Worm (Caenorhabditis elegans) whole organism, L1 larva: ENCODE results near the gene F58H1.2.

Experiments used
- C16A3.4 ChIP-seq: fragments of 150-350 bp; optimal IDR thresholded peaks from 2 replicates; lab custom pipeline; 2014; ENCODE audit warnings: missing biosample characterization, missing genetic modification characterization
- Y116A8C.19 ChIP-seq: sonication (generic microtip); optimal IDR thresholded peaks from 2 replicates; lab custom pipeline; 2016; ENCODE audit warnings: missing compliant biosample characterization, missing genetic modification characterization, borderline replicate concordance
- alr-1 ChIP-seq: fragments of 200-800 bp; sonication (Bioruptor generic); optimal IDR thresholded peaks from 2 replicates; lab custom pipeline; 2018; ENCODE audit warnings: borderline replicate concordance, mild to moderate bottlenecking, missing genetic modification characterization, missing compliant biosample characterization
- aly-2 ChIP-seq: fragments of 150-350 bp; optimal IDR thresholded peaks from 2 replicates; lab custom pipeline; 2014; ENCODE audit warnings: missing biosample characterization, missing genetic modification characterization
- ceh-82 ChIP-seq, 3 experiments: fragments of 150-350 bp in 1 of 3; sonication (generic microtip) in 2 of 3; optimal IDR thresholded peaks; 2 replicates each; lab custom pipeline; 2014 to 2017; ENCODE audit warnings: missing biosample characterization in 3 of 3, missing genetic modification characterization in 3 of 3
- ceh-88 ChIP-seq: fragments of 200-800 bp; sonication (Bioruptor generic); IDR thresholded peaks from 2 replicates; pipeline ENCODE4 v1.3.6; 2022; ENCODE audit warnings: missing genetic modification characterization, missing compliant biosample characterization
- ceh-90 ChIP-seq: sonication (generic microtip); optimal IDR thresholded peaks from 2 replicates; lab custom pipeline; 2016; ENCODE audit warnings: missing genetic modification characterization, missing compliant biosample characterization
- dpl-1 ChIP-seq, 3 experiments: fragments of 150-350 bp in 2 of 3; sonication (generic microtip) in 1 of 3; optimal IDR thresholded peaks; 2 replicates each; lab custom pipeline; 2014 to 2017; ENCODE audit warnings: missing biosample characterization in 3 of 3, missing genetic modification characterization in 3 of 3, missing genetic modification reagents in 3 of 3
- efl-1 ChIP-seq, 4 experiments: fragments of 150-350 bp; optimal IDR thresholded peaks in 3 of 4; peaks in 1 of 4; 1 replicate in 1 of 4; 2 replicates in 3 of 4; lab custom pipeline; 2014; ENCODE audit warnings: missing biosample characterization in 2 of 4, missing genetic modification characterization in 2 of 4, missing genetic modification reagents in 2 of 4
- efl-3 ChIP-seq: fragments of 200-800 bp; sonication (Bioruptor generic); optimal IDR thresholded peaks from 2 replicates; lab custom pipeline; 2018; ENCODE audit warnings: mild to moderate bottlenecking, missing genetic modification characterization, missing compliant biosample characterization
- ets-5 ChIP-seq: fragments of 200-800 bp; sonication (Bioruptor generic); IDR thresholded peaks from 2 replicates; pipeline ENCODE4 v1.3.6; 2022; ENCODE audit warnings: missing genetic modification characterization, missing compliant biosample characterization
- fkh-8 ChIP-seq: sonication (generic microtip); optimal IDR thresholded peaks from 2 replicates; lab custom pipeline; 2016; ENCODE audit warnings: mild to moderate bottlenecking, missing genetic modification characterization, missing compliant biosample characterization
- hlh-4 ChIP-seq: sonication (generic microtip); optimal IDR thresholded peaks from 2 replicates; lab custom pipeline; 2016; ENCODE audit warnings: mild to moderate bottlenecking, missing genetic modification characterization, missing compliant biosample characterization
- hpl-2 ChIP-seq: fragments of 150-350 bp; optimal IDR thresholded peaks from 2 replicates; lab custom pipeline; 2014; ENCODE audit warnings: missing biosample characterization, missing genetic modification reagents, missing genetic modification characterization
- irx-1 ChIP-seq: sonication (generic microtip); optimal IDR thresholded peaks from 2 replicates; lab custom pipeline; 2016; ENCODE audit warnings: missing genetic modification characterization, missing compliant biosample characterization
- isw-1 ChIP-seq: fragments of 200-800 bp; sonication (Bioruptor generic); IDR thresholded peaks from 2 replicates; pipeline ENCODE4 v1.3.6; 2022; ENCODE audit warnings: missing genetic modification characterization, missing compliant biosample characterization
- jun-1 ChIP-seq: fragments of 150-350 bp; optimal IDR thresholded peaks from 2 replicates; lab custom pipeline; 2014; ENCODE audit warnings: missing biosample characterization, missing genetic modification reagents, missing genetic modification characterization
- lin-13 ChIP-seq: fragments of 150-350 bp; optimal IDR thresholded peaks from 2 replicates; lab custom pipeline; 2014; ENCODE audit warnings: missing biosample characterization, missing genetic modification reagents, missing genetic modification characterization
- lin-14 ChIP-seq: fragments of 200-800 bp; sonication (Bioruptor generic); optimal IDR thresholded peaks from 2 replicates; lab custom pipeline; 2018; ENCODE audit warnings: mild to moderate bottlenecking, missing genetic modification characterization, moderate library complexity, missing compliant biosample characterization
- lin-35 ChIP-seq, 2 experiments: fragments of 150-350 bp; optimal IDR thresholded peaks; 2 replicates each; lab custom pipeline; 2014; ENCODE audit warnings: missing biosample characterization in 2 of 2, missing genetic modification characterization in 2 of 2, missing genetic modification reagents in 2 of 2
- lin-39 ChIP-seq: fragments of 150-350 bp; optimal IDR thresholded peaks from 2 replicates; lab custom pipeline; 2014; ENCODE audit warnings: missing biosample characterization, missing genetic modification reagents, missing genetic modification characterization
- lsy-2 ChIP-seq, 2 experiments: fragments of 150-350 bp; optimal IDR thresholded peaks; 2 replicates each; lab custom pipeline; 2014; ENCODE audit warnings: missing biosample characterization in 2 of 2, missing genetic modification characterization in 2 of 2
- mdl-1 ChIP-seq, 2 experiments: fragments of 150-350 bp; optimal IDR thresholded peaks; 2 replicates each; lab custom pipeline; 2014 to 2017; ENCODE audit warnings: missing biosample characterization in 2 of 2, missing genetic modification characterization in 2 of 2, inconsistent platforms in 1 of 2
- mep-1 ChIP-seq: fragments of 150-350 bp; optimal IDR thresholded peaks from 2 replicates; lab custom pipeline; 2014; ENCODE audit warnings: missing biosample characterization, missing genetic modification characterization
- nhr-11 ChIP-seq: fragments of 150-350 bp; optimal IDR thresholded peaks from 2 replicates; lab custom pipeline; 2014; ENCODE audit warnings: missing biosample characterization, missing genetic modification characterization
- nhr-19 ChIP-seq: fragments of 200-800 bp; sonication (Bioruptor generic); conservative IDR thresholded peaks from 2 replicates; pipeline ENCODE4 v1.3.6; 2022; ENCODE audit warnings: missing genetic modification characterization, missing compliant biosample characterization
- nhr-20 ChIP-seq: sonication (generic microtip); optimal IDR thresholded peaks from 2 replicates; lab custom pipeline; 2016; ENCODE audit warnings: mild to moderate bottlenecking, missing genetic modification characterization, missing compliant biosample characterization
- nhr-237 ChIP-seq: fragments of 150-350 bp; optimal IDR thresholded peaks from 2 replicates; lab custom pipeline; 2014; ENCODE audit warnings: missing biosample characterization, missing genetic modification characterization
- nhr-28 ChIP-seq: fragments of 150-350 bp; optimal IDR thresholded peaks from 2 replicates; lab custom pipeline; 2014; ENCODE audit warnings: missing biosample characterization, missing genetic modification characterization
- nhr-71 ChIP-seq: sonication (generic microtip); optimal IDR thresholded peaks from 2 replicates; lab custom pipeline; 2016; ENCODE audit warnings: mild to moderate bottlenecking, missing genetic modification characterization, moderate library complexity, missing compliant biosample characterization
- nhr-76 ChIP-seq: sonication (generic microtip); optimal IDR thresholded peaks from 2 replicates; lab custom pipeline; 2017; ENCODE audit warnings: missing biosample characterization, missing genetic modification characterization
- nhr-77 ChIP-seq: fragments of 150-350 bp; optimal IDR thresholded peaks from 2 replicates; lab custom pipeline; 2014; ENCODE audit warnings: missing biosample characterization, missing genetic modification characterization
- nhr-84 ChIP-seq: sonication (generic microtip); optimal IDR thresholded peaks from 2 replicates; lab custom pipeline; 2017; ENCODE audit warnings: missing biosample characterization, missing genetic modification characterization
- nhr-85 ChIP-seq: sonication (generic microtip); peaks from one replicate; lab custom pipeline; 2016; ENCODE audit warnings: missing genetic modification characterization, inconsistent platforms, missing compliant biosample characterization
- nhr-90 ChIP-seq: sonication (generic microtip); optimal IDR thresholded peaks from 2 replicates; lab custom pipeline; 2016; ENCODE audit warnings: mild to moderate bottlenecking, missing genetic modification characterization, missing compliant biosample characterization; ENCODE audit not compliant: poor library complexity
- pag-3 ChIP-seq: sonication (generic microtip); optimal IDR thresholded peaks from 2 replicates; lab custom pipeline; 2017; ENCODE audit warnings: missing genetic modification characterization, mild to moderate bottlenecking, missing compliant biosample characterization, antibody characterized with exemption, borderline replicate concordance; ENCODE audit not compliant: insufficient read depth
- pqm-1 ChIP-seq: sonication (generic microtip); optimal IDR thresholded peaks from 3 replicates; lab custom pipeline; 2017; ENCODE audit warnings: missing biosample characterization, missing genetic modification characterization
- rnt-1 ChIP-seq: sonication (generic microtip); optimal IDR thresholded peaks from 2 replicates; lab custom pipeline; 2016; ENCODE audit warnings: mild to moderate bottlenecking, missing genetic modification characterization, moderate library complexity, missing compliant biosample characterization
- snu-23 ChIP-seq: sonication (generic microtip); optimal IDR thresholded peaks from 2 replicates; lab custom pipeline; 2016; ENCODE audit warnings: missing genetic modification characterization, missing compliant biosample characterization
- sox-4 ChIP-seq: sonication (generic microtip); optimal IDR thresholded peaks from 2 replicates; lab custom pipeline; 2016; ENCODE audit warnings: missing genetic modification characterization, missing compliant biosample characterization
- sup-37 ChIP-seq: fragments of 200-800 bp; sonication (Bioruptor generic); optimal IDR thresholded peaks from 2 replicates; lab custom pipeline; 2018; ENCODE audit warnings: mild to moderate bottlenecking, missing genetic modification characterization, missing compliant biosample characterization
- tbx-2 ChIP-seq: sonication (generic microtip); optimal IDR thresholded peaks from 2 replicates; lab custom pipeline; 2016; ENCODE audit warnings: missing genetic modification characterization, missing compliant biosample characterization
- unc-130 ChIP-seq: fragments of 150-350 bp; optimal IDR thresholded peaks from 2 replicates; lab custom pipeline; 2017; ENCODE audit warnings: missing biosample characterization, missing genetic modification characterization, inconsistent platforms
- unc-62 ChIP-seq: fragments of 150-350 bp; optimal IDR thresholded peaks from 2 replicates; lab custom pipeline; 2014; ENCODE audit warnings: missing biosample characterization, missing genetic modification reagents, missing genetic modification characterization
- xbp-1 ChIP-seq: sonication (generic microtip); optimal IDR thresholded peaks from 2 replicates; lab custom pipeline; 2016; ENCODE audit warnings: missing genetic modification characterization, missing compliant biosample characterization
- zag-1 ChIP-seq: fragments of 150-350 bp; optimal IDR thresholded peaks from 2 replicates; lab custom pipeline; 2014; ENCODE audit warnings: missing biosample characterization, missing genetic modification characterization
- zip-4 ChIP-seq: fragments of 200-800 bp; sonication (Bioruptor generic); optimal IDR thresholded peaks from 2 replicates; lab custom pipeline; 2018; ENCODE audit warnings: mild to moderate bottlenecking, missing genetic modification characterization, moderate library complexity, missing compliant biosample characterization
- ztf-4 ChIP-seq: fragments of 150-350 bp; optimal IDR thresholded peaks from 2 replicates; lab custom pipeline; 2014; ENCODE audit warnings: missing biosample characterization, missing genetic modification characterization

Gene F58H1.2

DNA sequence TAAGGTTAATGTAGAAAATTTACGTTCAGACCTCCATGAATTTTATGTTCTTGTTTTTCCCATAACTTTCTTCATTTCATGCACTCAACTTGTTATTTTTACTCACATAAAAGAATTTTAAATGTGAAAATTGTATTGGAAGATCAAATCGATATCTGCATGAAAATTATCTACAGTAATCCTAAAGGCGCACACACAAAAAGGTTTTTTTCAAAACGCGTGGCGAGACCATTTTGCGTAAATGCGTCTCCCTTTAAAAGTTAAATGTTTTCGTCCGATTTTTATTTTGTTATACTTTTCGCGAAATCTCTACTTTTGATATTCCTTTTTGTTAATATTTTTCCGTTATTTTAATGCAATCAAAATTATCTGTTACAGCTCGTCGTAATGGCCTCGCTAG, 11.7 kb upstream of the F58H1.2 start, which contains the start of gene R31.2:
R31.2 (plus strand) TSS at position 388 of the 400 bp plus-strand sequence.
- TF ChIP-seq nhr-11 (tag; lab: Kevin White, UChicago) (no peak), nhr-85 (peak; percentile 4)

DNA sequence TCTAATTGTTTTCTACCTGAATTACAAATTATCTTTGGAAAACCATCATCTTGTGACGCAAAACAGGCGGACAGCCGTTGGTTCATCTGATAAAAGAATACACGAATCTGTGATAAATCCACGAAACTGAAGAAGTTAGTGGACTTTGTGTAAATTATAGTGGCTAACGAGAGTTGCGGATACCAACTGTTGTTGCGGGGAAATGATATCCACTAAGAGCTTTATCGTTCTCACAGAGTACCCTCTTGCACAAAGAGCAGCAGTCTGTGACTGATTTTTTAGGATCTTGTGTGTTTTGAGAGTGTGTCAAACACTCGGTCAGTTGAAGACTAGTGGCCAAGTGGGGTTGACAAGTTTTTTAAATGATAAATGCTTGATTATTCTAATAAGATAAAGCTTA, 9.3 kb upstream of the F58H1.2 start:
- peak; percentile 37 for TF ChIP-seq lin-14 (GFP tag; lab: Kevin White, UChicago)
- TF ChIP-seq hpl-2 (GFP tag; lab: Kevin White, UChicago) = no peak
- TF ChIP-seq rnt-1 (tag; lab: Kevin White, UChicago) = peak; percentile 28
- no peak for TF ChIP-seq sox-4
- TF ChIP-seq nhr-90 (tag; lab: Kevin White, UChicago) = no peak
- TF ChIP-seq fkh-8 (tag; lab: Kevin White, UChicago) = no peak
- no peak for TF ChIP-seq efl-1 (optimal IDR thresholded peaks at IDR 0.05; lab: Kevin White, UChicago)
- no peak for TF ChIP-seq efl-1 (GFP tag; optimal IDR thresholded peaks at IDR 0.05 in 1 of 2; lab: Kevin White, UChicago)
- no peak for TF ChIP-seq pag-3
- no peak for TF ChIP-seq ets-5
- no peak for TF ChIP-seq nhr-76 (tag; lab: Kevin White, UChicago)
- no peak for TF ChIP-seq nhr-237
- peak; percentile 14 for TF ChIP-seq nhr-71 (tag; lab: Kevin White, UChicago)
- TF ChIP-seq sup-37 (GFP tag; lab: Kevin White, UChicago) = no peak

DNA sequence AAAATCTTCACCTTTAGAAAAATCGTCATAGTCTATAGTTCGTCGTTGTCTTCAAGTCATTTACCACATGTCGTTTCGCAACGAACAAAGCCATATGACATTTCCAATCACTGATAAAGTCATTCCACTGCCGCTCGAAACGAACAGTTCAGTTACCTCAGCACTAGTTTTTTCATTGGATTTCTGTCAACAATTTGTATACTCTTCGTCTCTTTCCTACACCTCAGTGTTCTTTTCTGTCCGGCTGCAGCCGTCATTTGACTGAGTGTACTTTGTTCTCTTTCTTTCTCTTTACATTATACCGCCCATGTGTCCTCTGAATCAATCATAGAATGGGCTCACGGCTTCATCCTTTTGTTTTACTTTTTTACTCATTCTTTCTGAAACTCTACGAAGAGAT, 7.7 kb upstream of the F58H1.2 start:
- TF ChIP-seq nhr-84 (tag; lab: Kevin White, UChicago) (no peak), nhr-20 (tag; lab: Kevin White, UChicago) (peak; percentile 40), nhr-19 (GFP tag; lab: Robert Waterston, UW) (peak; percentile 33; the same call in 1 of the 2 replicates), C16A3.4 (peak; percentile 3), lsy-2 (tag; optimal IDR thresholded peaks at IDR 0.05; lab: Kevin White, UChicago) (peak in 1 of 2 experiments; percentile 23), Y116A8C.19 (tag; lab: Kevin White, UChicago) (no peak), hlh-4 (tag; lab: Kevin White, UChicago) (no peak), nhr-11 (tag; lab: Kevin White, UChicago) (no peak), zag-1 (tag; lab: Kevin White, UChicago) (no peak), pqm-1 (tag; lab: Kevin White, UChicago) (no peak), ceh-90 (tag; lab: Kevin White, UChicago) (no peak), lin-13 (no peak), zip-4 (GFP tag; lab: Kevin White, UChicago) (no peak), nhr-85 (peak; percentile 13), unc-130 (peak; percentile 2), ceh-82 (tag; optimal IDR thresholded peaks at IDR 0.05; lab: Kevin White, UChicago) (peak in 1 of 3 experiments; percentile 2), xbp-1 (tag; lab: Kevin White, UChicago) (no peak), dpl-1 (GFP tag; optimal IDR thresholded peaks at IDR 0.05; lab: Kevin White, UChicago) (peak in 1 of 3 experiments; percentile 1), ceh-88 (GFP tag; lab: Robert Waterston, UW) (no peak), irx-1 (no peak), nhr-28 (tag; lab: Kevin White, UChicago) (no peak), mdl-1 (tag; optimal IDR thresholded peaks at IDR 0.05; lab: Kevin White, UChicago) (peak in 1 of 2 experiments; percentile 60), efl-3 (GFP tag; lab: Kevin White, UChicago) (no peak), aly-2 (no peak), hpl-2 (GFP tag; lab: Kevin White, UChicago) (no peak), unc-62 (no peak), mep-1 (tag; lab: Kevin White, UChicago) (no peak), efl-1 (optimal IDR thresholded peaks at IDR 0.05; lab: Kevin White, UChicago) (no peak), efl-1 (GFP tag; optimal IDR thresholded peaks at IDR 0.05 in 1 of 2; lab: Kevin White, UChicago) (no peak), tbx-2 (tag; lab: Kevin White, UChicago) (peak; percentile 6), jun-1 (tag; lab: Kevin White, UChicago) (no peak), nhr-77 (tag; lab: Kevin White, UChicago) (no peak), lin-35 (GFP tag; optimal IDR thresholded peaks at IDR 0.05; lab: Kevin White, UChicago) (peak; percentile 16 to 52), nhr-71 (tag; lab: Kevin White, UChicago) (peak; percentile 2), isw-1 (no peak), lin-14 (GFP tag; lab: Kevin White, UChicago) (peak; percentile 68), ztf-4 (tag; lab: Kevin White, UChicago) (no peak), snu-23 (GFP tag; lab: Kevin White, UChicago) (peak; percentile 43), rnt-1 (tag; lab: Kevin White, UChicago) (no peak), alr-1 (tag; lab: Kevin White, UChicago) (no peak), fkh-8 (tag; lab: Kevin White, UChicago) (no peak), lin-39 (tag; lab: Kevin White, UChicago) (no peak)
